Fruit fly (Drosophila melanogaster) whole organism, embryonic: ENCODE measurements around the gene Coq5.

Source experiments
- HmgD ChIP-seq: fragments of 200-800 bp; sonication (Bioruptor generic); optimal IDR thresholded peaks from 3 replicates; lab custom pipeline; 2016; ENCODE audit warnings: missing biosample characterization, missing genetic modification characterization
- ham ChIP-seq: fragments of 200-800 bp; sonication (Bioruptor generic); IDR thresholded peaks from 2 replicates; pipeline ENCODE4 v1.3.6; 2022; ENCODE audit warnings: missing biosample characterization, missing genetic modification characterization

DNA sequence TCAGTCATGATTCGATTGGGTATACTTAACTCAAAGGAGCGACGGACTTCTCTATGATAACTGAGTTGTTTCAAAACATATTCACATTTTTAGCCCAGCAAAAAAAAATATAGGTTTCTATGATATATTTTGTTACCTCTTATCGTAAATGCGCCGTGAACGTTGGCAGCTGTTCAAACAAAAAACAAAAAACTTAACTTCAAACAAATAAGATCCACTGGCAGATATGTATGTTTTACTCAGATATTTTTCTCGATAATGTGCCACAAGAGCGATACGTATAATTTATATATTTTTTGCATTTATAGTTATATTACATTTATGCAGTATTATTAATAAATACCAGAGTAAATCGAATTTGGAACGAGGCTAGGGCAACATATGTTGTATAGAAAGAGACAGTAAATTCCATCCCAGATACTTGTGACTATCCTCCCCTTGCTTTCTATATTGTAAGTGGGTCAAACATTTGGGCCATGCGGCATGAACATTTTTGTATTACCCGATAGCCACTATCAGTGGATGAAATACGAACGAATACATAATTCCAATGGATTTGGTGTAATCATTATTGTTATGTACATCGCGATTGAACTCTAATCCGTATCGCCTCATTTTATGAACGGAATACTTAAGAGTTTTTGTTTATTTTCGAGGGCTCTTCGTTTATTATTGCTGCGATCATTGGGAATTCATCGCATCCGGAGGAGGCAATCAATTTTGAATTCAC, 42.3 kb upstream of the Coq5 start, which contains the start of gene CG32639:
- TF ChIP-seq ham, result no peak
- no peak for TF ChIP-seq HmgD (GFP tag; lab: Kevin White, UChicago)
